Worm (Caenorhabditis elegans) whole organism, young adult: ENCODE measurements around the gene mai-2.

Source experiments
- D2030.7 ChIP-seq: fragments of 200-800 bp; sonication (Bioruptor generic); IDR thresholded peaks from 2 replicates; pipeline ENCODE4 v1.3.6; 2022; ENCODE audit warnings: missing genetic modification reagents, missing genetic modification characterization, missing compliant biosample characterization
- F10E7.11 ChIP-seq: sonication (generic microtip); optimal IDR thresholded peaks from 2 replicates; lab custom pipeline; 2017; ENCODE audit warnings: mild to moderate bottlenecking, missing genetic modification characterization, moderate library complexity, missing compliant biosample characterization
- F37B4.10 ChIP-seq: fragments of 200-800 bp; sonication (Bioruptor generic); IDR thresholded peaks from 2 replicates; pipeline ENCODE4 v1.3.6; 2022; ENCODE audit warnings: missing genetic modification characterization, missing compliant biosample characterization
- K12H6.12 ChIP-seq: fragments of 200-800 bp; sonication (Bioruptor generic); optimal IDR thresholded peaks from 2 replicates; lab custom pipeline; 2018; ENCODE audit warnings: mild to moderate bottlenecking, missing genetic modification characterization, missing compliant biosample characterization
- Y53G8AR.9 ChIP-seq: fragments of 200-800 bp; sonication (Bioruptor generic); conservative IDR thresholded peaks from 2 replicates; pipeline ENCODE4 v1.3.6; 2022; ENCODE audit warnings: missing genetic modification reagents, missing genetic modification characterization, missing compliant biosample characterization
- bed-1 ChIP-seq: fragments of 200-800 bp; sonication (Bioruptor generic); IDR thresholded peaks from 2 replicates; pipeline ENCODE4 v1.3.6; 2022; ENCODE audit warnings: missing genetic modification reagents, missing genetic modification characterization, missing compliant biosample characterization
- ets-4 ChIP-seq: fragments of 200-800 bp; sonication (Bioruptor generic); optimal IDR thresholded peaks from 2 replicates; lab custom pipeline; 2018; ENCODE audit warnings: mild to moderate bottlenecking, missing genetic modification characterization, missing compliant biosample characterization
- hmg-20 ChIP-seq: fragments of 200-800 bp; sonication (Bioruptor generic); IDR thresholded peaks from 2 replicates; pipeline ENCODE4 v1.3.6; 2022; ENCODE audit warnings: missing genetic modification reagents, missing genetic modification characterization, missing compliant biosample characterization
- lin-26 ChIP-seq: fragments of 200-800 bp; sonication (Bioruptor generic); IDR thresholded peaks from 2 replicates; pipeline ENCODE4 v1.3.6; 2022; ENCODE audit warnings: missing genetic modification reagents, missing genetic modification characterization, missing compliant biosample characterization
- nfya-1 ChIP-seq: sonication (generic microtip); optimal IDR thresholded peaks from 2 replicates; lab custom pipeline; 2017; ENCODE audit warnings: antibody characterized with exemption, missing compliant biosample characterization, missing genetic modification characterization, borderline replicate concordance; ENCODE audit not compliant: insufficient read depth
- nhr-90 ChIP-seq: sonication (generic microtip); optimal IDR thresholded peaks from 2 replicates; lab custom pipeline; 2016; ENCODE audit warnings: missing genotype, mild to moderate bottlenecking, missing genetic modification characterization, missing compliant biosample characterization
- snpc-4 ChIP-seq, 5 experiments: fragments of 150-350 bp in 1 of 5; sonication (generic microtip) in 4 of 5; optimal IDR thresholded peaks; 2 replicates each; lab custom pipeline; 2014 to 2018; ENCODE audit warnings: missing genetic modification characterization in 5 of 5, missing biosample characterization in 3 of 5, antibody characterized with exemption in 2 of 5, mild to moderate bottlenecking in 2 of 5, missing compliant biosample characterization in 2 of 5, missing genotype in 2 of 5, moderate library complexity in 2 of 5, missing genetic modification reagents in 1 of 5
- unc-62 ChIP-seq: fragments of 150-350 bp; optimal IDR thresholded peaks from 2 replicates; lab custom pipeline; 2014; ENCODE audit warnings: missing biosample characterization, missing genetic modification reagents, missing genetic modification characterization

ce11 chrIV:3336585-3336984 lies 49.1 kb upstream of the mai-2 start, which contains the start of gene F42A6.6:
- TF ChIP-seq K12H6.12 (tag; lab: Kevin White, UChicago) = peak; percentile 51
- TF ChIP-seq Y53G8AR.9 (GFP tag; lab: Robert Waterston, UW) = peak; percentile 94
- 0 out of 2 replicates have a peak, but pooled peaks have one; percentile 39 for TF ChIP-seq hmg-20 (GFP tag; lab: Robert Waterston, UW)
- no peak for TF ChIP-seq bed-1 (GFP tag; lab: Robert Waterston, UW)
- peak; percentile 66 for TF ChIP-seq F10E7.11
- TF ChIP-seq lin-26 (GFP tag; lab: Robert Waterston, UW) = peak; percentile 64
- TF ChIP-seq nhr-90 (tag; lab: Kevin White, UChicago) = peak; percentile 40
- no peak for TF ChIP-seq nfya-1 (tag; lab: Kevin White, UChicago)
- TF ChIP-seq F37B4.10 (GFP tag; lab: Robert Waterston, UW) = no peak
- peak; percentile 29 for TF ChIP-seq snpc-4 (GFP tag; optimal IDR thresholded peaks at IDR 0.05; lab: Kevin White, UChicago)
- peak in 2 of 4 experiments; percentile 55 to 68 for TF ChIP-seq snpc-4 (tag; optimal IDR thresholded peaks at IDR 0.05; lab: Kevin White, UChicago)
- TF ChIP-seq D2030.7 (GFP tag; lab: Robert Waterston, UW) = peak; percentile 20; the same call in 1 of the 2 replicates
- no peak for TF ChIP-seq unc-62 (GFP tag; lab: Kevin White, UChicago)
- TF ChIP-seq ets-4 (GFP tag; lab: Kevin White, UChicago) = peak; percentile 22
